Worm (Caenorhabditis elegans) whole organism, young adult: ENCODE data around the gene F20B6.4.

ENCODE experiments used
- B0336.3 ChIP-seq: fragments of 200-800 bp; sonication (Bioruptor generic); IDR thresholded peaks from 2 replicates; pipeline ENCODE4 v1.3.6; 2022; ENCODE audit warnings: missing genetic modification characterization, missing compliant biosample characterization
- F10E7.11 ChIP-seq: sonication (generic microtip); optimal IDR thresholded peaks from 2 replicates; lab custom pipeline; 2017; ENCODE audit warnings: mild to moderate bottlenecking, missing genetic modification characterization, moderate library complexity, missing compliant biosample characterization
- F23B12.7 ChIP-seq: sonication (generic microtip); optimal IDR thresholded peaks from 2 replicates; lab custom pipeline; 2017; ENCODE audit warnings: missing genetic modification characterization, mild to moderate bottlenecking, missing compliant biosample characterization, antibody characterized with exemption, moderate library complexity; ENCODE audit not compliant: insufficient read depth
- F37B4.10 ChIP-seq: fragments of 200-800 bp; sonication (Bioruptor generic); IDR thresholded peaks from 2 replicates; pipeline ENCODE4 v1.3.6; 2022; ENCODE audit warnings: missing genetic modification characterization, missing compliant biosample characterization
- F57C9.4 ChIP-seq: sonication (generic microtip); optimal IDR thresholded peaks from 2 replicates; lab custom pipeline; 2017; ENCODE audit warnings: mild to moderate bottlenecking, missing genetic modification characterization, missing compliant biosample characterization
- Y53F4B.3 ChIP-seq: fragments of 200-800 bp; sonication (Bioruptor generic); IDR thresholded peaks from 2 replicates; pipeline ENCODE4 v1.3.6; 2022; ENCODE audit warnings: missing genetic modification reagents, missing genetic modification characterization, missing compliant biosample characterization
- Y56A3A.18 ChIP-seq: fragments of 200-800 bp; sonication (Bioruptor generic); IDR thresholded peaks from 2 replicates; pipeline ENCODE4 v1.3.6; 2022; ENCODE audit warnings: missing genetic modification reagents, missing genetic modification characterization, missing compliant biosample characterization
- ZK185.1 ChIP-seq: sonication (generic microtip); optimal IDR thresholded peaks from 2 replicates; lab custom pipeline; 2016; ENCODE audit warnings: mild to moderate bottlenecking, missing genetic modification characterization, missing compliant biosample characterization; ENCODE audit not compliant: poor library complexity, severe bottlenecking
- aptf-3 ChIP-seq: fragments of 200-800 bp; sonication (Bioruptor generic); IDR thresholded peaks from 2 replicates; pipeline ENCODE4 v1.3.6; 2022; ENCODE audit warnings: missing genetic modification characterization, missing compliant biosample characterization
- atf-7 ChIP-seq: sonication (generic microtip); optimal IDR thresholded peaks from 2 replicates; lab custom pipeline; 2017; ENCODE audit warnings: mild to moderate bottlenecking, missing genetic modification characterization, missing compliant biosample characterization
- attf-5 ChIP-seq: fragments of 200-800 bp; sonication (Bioruptor generic); optimal IDR thresholded peaks from 2 replicates; lab custom pipeline; 2018; ENCODE audit warnings: mild to moderate bottlenecking, missing genetic modification characterization, missing compliant biosample characterization
- attf-6 ChIP-seq: fragments of 200-800 bp; sonication (Bioruptor generic); IDR thresholded peaks from 2 replicates; pipeline ENCODE4 v1.3.6; 2022; ENCODE audit warnings: missing genetic modification reagents, missing genetic modification characterization, missing compliant biosample characterization
- bed-1 ChIP-seq: fragments of 200-800 bp; sonication (Bioruptor generic); IDR thresholded peaks from 2 replicates; pipeline ENCODE4 v1.3.6; 2022; ENCODE audit warnings: missing genetic modification reagents, missing genetic modification characterization, missing compliant biosample characterization
- cebp-2 ChIP-seq: fragments of 200-800 bp; sonication (Bioruptor generic); IDR thresholded peaks from 2 replicates; pipeline ENCODE4 v1.3.6; 2022; ENCODE audit warnings: missing genetic modification characterization, missing compliant biosample characterization
- ceh-79 ChIP-seq: sonication (generic microtip); optimal IDR thresholded peaks from 2 replicates; lab custom pipeline; 2017; ENCODE audit warnings: mild to moderate bottlenecking, missing genetic modification characterization, missing compliant biosample characterization
- ceh-91 ChIP-seq: fragments of 200-800 bp; sonication (Bioruptor generic); IDR thresholded peaks from 2 replicates; pipeline ENCODE4 v1.3.6; 2022; ENCODE audit warnings: missing genetic modification reagents, missing genetic modification characterization, missing compliant biosample characterization
- dpff-1 ChIP-seq: sonication (generic microtip); optimal IDR thresholded peaks from 2 replicates; lab custom pipeline; 2017; ENCODE audit warnings: mild to moderate bottlenecking, missing genetic modification characterization, missing compliant biosample characterization
- dpl-1 ChIP-seq: fragments of 150-350 bp; optimal IDR thresholded peaks from 2 replicates; lab custom pipeline; 2014; ENCODE audit warnings: missing biosample characterization, missing genetic modification reagents, missing genetic modification characterization
- egl-18 ChIP-seq: fragments of 200-800 bp; sonication (Bioruptor generic); IDR thresholded peaks from 2 replicates; pipeline ENCODE4 v1.3.6; 2022; ENCODE audit warnings: missing genetic modification reagents, missing genetic modification characterization, missing compliant biosample characterization
- ets-4 ChIP-seq: fragments of 200-800 bp; sonication (Bioruptor generic); optimal IDR thresholded peaks from 2 replicates; lab custom pipeline; 2018; ENCODE audit warnings: mild to moderate bottlenecking, missing genetic modification characterization, missing compliant biosample characterization
- fkh-3 ChIP-seq: sonication (generic microtip); optimal IDR thresholded peaks from 2 replicates; lab custom pipeline; 2016; ENCODE audit warnings: mild to moderate bottlenecking, missing genetic modification characterization, missing compliant biosample characterization
- him-1 ChIP-seq: sonication (generic microtip); optimal IDR thresholded peaks from 2 replicates; lab custom pipeline; 2016; ENCODE audit warnings: missing genotype, missing genetic modification reagents, missing genetic modification characterization, missing compliant biosample characterization
- hlh-12 ChIP-seq: sonication (generic microtip); optimal IDR thresholded peaks from 2 replicates; lab custom pipeline; 2016; ENCODE audit warnings: missing genetic modification characterization, missing compliant biosample characterization
- hlh-26 ChIP-seq: fragments of 200-800 bp; sonication (Bioruptor generic); conservative IDR thresholded peaks from 2 replicates; pipeline ENCODE4 v1.3.6; 2022; ENCODE audit warnings: missing genetic modification reagents, missing genetic modification characterization, missing compliant biosample characterization
- hmg-20 ChIP-seq: fragments of 200-800 bp; sonication (Bioruptor generic); IDR thresholded peaks from 2 replicates; pipeline ENCODE4 v1.3.6; 2022; ENCODE audit warnings: missing genetic modification reagents, missing genetic modification characterization, missing compliant biosample characterization
- let-526 ChIP-seq: fragments of 200-800 bp; sonication (Bioruptor generic); IDR thresholded peaks from 2 replicates; pipeline ENCODE4 v1.3.6; 2022; ENCODE audit warnings: missing genetic modification reagents, missing genetic modification characterization, missing compliant biosample characterization
- lin-26 ChIP-seq: fragments of 200-800 bp; sonication (Bioruptor generic); IDR thresholded peaks from 2 replicates; pipeline ENCODE4 v1.3.6; 2022; ENCODE audit warnings: missing genetic modification reagents, missing genetic modification characterization, missing compliant biosample characterization
- lin-35 ChIP-seq, 3 experiments: fragments of 150-350 bp in 2 of 3; sonication (generic microtip) in 1 of 3; optimal IDR thresholded peaks; 2 replicates each; lab custom pipeline; 2014 to 2018; ENCODE audit warnings: missing biosample characterization in 3 of 3, missing genetic modification characterization in 3 of 3, missing genetic modification reagents in 3 of 3
- lin-40 ChIP-seq: sonication (generic microtip); optimal IDR thresholded peaks from 2 replicates; lab custom pipeline; 2016; ENCODE audit warnings: missing genetic modification characterization, mild to moderate bottlenecking, missing compliant biosample characterization, missing genotype, missing genetic modification reagents
- lsl-1 ChIP-seq: fragments of 200-800 bp; sonication (Bioruptor generic); optimal IDR thresholded peaks from 2 replicates; lab custom pipeline; 2018; ENCODE audit warnings: mild to moderate bottlenecking, missing genetic modification characterization, moderate library complexity, missing compliant biosample characterization
- lsy-27 ChIP-seq: sonication (generic microtip); optimal IDR thresholded peaks from 2 replicates; lab custom pipeline; 2017; ENCODE audit warnings: missing genetic modification characterization, mild to moderate bottlenecking, missing compliant biosample characterization, antibody characterized with exemption, missing genotype, borderline replicate concordance; ENCODE audit not compliant: insufficient read depth
- mel-28 ChIP-seq: sonication (generic microtip); optimal IDR thresholded peaks from 2 replicates; lab custom pipeline; 2016; ENCODE audit warnings: borderline replicate concordance, mild to moderate bottlenecking, missing genetic modification characterization, missing compliant biosample characterization
- mxl-1 ChIP-seq: sonication (generic microtip); optimal IDR thresholded peaks from 2 replicates; lab custom pipeline; 2016; ENCODE audit warnings: missing genetic modification characterization, missing compliant biosample characterization
- nfyb-1 ChIP-seq: fragments of 200-800 bp; sonication (Bioruptor generic); IDR thresholded peaks from 2 replicates; pipeline ENCODE4 v1.3.6; 2022; ENCODE audit warnings: missing genetic modification reagents, missing genetic modification characterization, missing compliant biosample characterization
- nhr-27 ChIP-seq: fragments of 200-800 bp; sonication (Bioruptor generic); optimal IDR thresholded peaks from 2 replicates; lab custom pipeline; 2018; ENCODE audit warnings: mild to moderate bottlenecking, missing genetic modification characterization, moderate library complexity, missing compliant biosample characterization
- rcor-1 ChIP-seq: fragments of 200-800 bp; sonication (Bioruptor generic); IDR thresholded peaks from 2 replicates; pipeline ENCODE4 v1.3.6; 2022; ENCODE audit warnings: missing genetic modification reagents, missing genetic modification characterization, missing compliant biosample characterization
- rpc-1 ChIP-seq, 2 experiments: fragments of 150-350 bp in 1 of 2; sonication (generic microtip) in 1 of 2; optimal IDR thresholded peaks; 2 replicates each; lab custom pipeline; 2014 to 2018; ENCODE audit warnings: missing biosample characterization in 1 of 2, missing genetic modification characterization in 1 of 2, missing genetic modification reagents in 1 of 2, missing genotype in 1 of 2
- sdz-38 ChIP-seq: sonication (generic microtip); optimal IDR thresholded peaks from 2 replicates; lab custom pipeline; 2016; ENCODE audit warnings: missing genotype, missing genetic modification characterization, missing compliant biosample characterization
- snpc-1.3 ChIP-seq: sonication (generic microtip); optimal IDR thresholded peaks from 2 replicates; lab custom pipeline; 2017; ENCODE audit warnings: missing genetic modification characterization, mild to moderate bottlenecking, missing compliant biosample characterization, antibody characterized with exemption, moderate library complexity, missing genotype, missing genetic modification reagents; ENCODE audit not compliant: insufficient read depth
- snpc-4 ChIP-seq, 5 experiments: fragments of 150-350 bp in 1 of 5; sonication (generic microtip) in 4 of 5; optimal IDR thresholded peaks; 2 replicates each; lab custom pipeline; 2014 to 2018; ENCODE audit warnings: missing genetic modification characterization in 5 of 5, missing biosample characterization in 3 of 5, antibody characterized with exemption in 2 of 5, mild to moderate bottlenecking in 2 of 5, missing compliant biosample characterization in 2 of 5, missing genotype in 2 of 5, moderate library complexity in 2 of 5, missing genetic modification reagents in 1 of 5
- somi-1 ChIP-seq: fragments of 200-800 bp; sonication (Bioruptor generic); optimal IDR thresholded peaks from 2 replicates; lab custom pipeline; 2018; ENCODE audit warnings: mild to moderate bottlenecking, missing genetic modification characterization, missing compliant biosample characterization
- sptf-2 ChIP-seq: fragments of 200-800 bp; sonication (Bioruptor generic); optimal IDR thresholded peaks from 2 replicates; lab custom pipeline; 2018; ENCODE audit warnings: mild to moderate bottlenecking, missing genetic modification characterization, missing compliant biosample characterization
- unc-130 ChIP-seq: sonication (generic microtip); optimal IDR thresholded peaks from 2 replicates; lab custom pipeline; 2016; ENCODE audit warnings: missing genetic modification reagents, missing genetic modification characterization, missing compliant biosample characterization
- zfh-2 ChIP-seq: fragments of 200-800 bp; sonication (Bioruptor generic); conservative IDR thresholded peaks from 2 replicates; pipeline ENCODE4 v1.3.6; 2022; ENCODE audit warnings: missing genetic modification reagents, missing genetic modification characterization, missing compliant biosample characterization
- ztf-3 ChIP-seq: fragments of 200-800 bp; sonication (Bioruptor generic); optimal IDR thresholded peaks from 2 replicates; lab custom pipeline; 2018; ENCODE audit warnings: mild to moderate bottlenecking, missing genetic modification characterization, missing compliant biosample characterization

The F20B6.4 gene

ce11 chrX:4222779-4223387 lies 26.6 kb upstream of the F20B6.4 start (continued):
- TF ChIP-seq sptf-2 (GFP tag; lab: Kevin White, UChicago): no peak
- no peak for TF ChIP-seq let-526
- TF ChIP-seq sdz-38: no peak
- no peak for TF ChIP-seq aptf-3 (GFP tag; lab: Robert Waterston, UW)
- peak; percentile 48 for TF ChIP-seq somi-1 (GFP tag; lab: Kevin White, UChicago)
- TF ChIP-seq hmg-20 (GFP tag; lab: Robert Waterston, UW): no peak
- TF ChIP-seq ceh-91 (GFP tag; lab: Robert Waterston, UW): no peak
- no peak for TF ChIP-seq dpl-1 (GFP tag; lab: Kevin White, UChicago)
- TF ChIP-seq ets-4 (GFP tag; lab: Kevin White, UChicago): no peak
- TF ChIP-seq nhr-27 (tag; lab: Kevin White, UChicago): no peak
- TF ChIP-seq ZK185.1 (tag; lab: Kevin White, UChicago): peak; percentile 25
- TF ChIP-seq atf-7 (tag; lab: Kevin White, UChicago): peak; percentile 60
- TF ChIP-seq F37B4.10: no peak
- no peak for TF ChIP-seq mxl-1 (tag; lab: Kevin White, UChicago)
- TF ChIP-seq hlh-26 (GFP tag; lab: Robert Waterston, UW): no peak
- no peak for TF ChIP-seq Y53F4B.3 (GFP tag; lab: Robert Waterston, UW)
- no peak for TF ChIP-seq snpc-1.3
- no peak for TF ChIP-seq fkh-3 (tag; lab: Kevin White, UChicago)
- TF ChIP-seq cebp-2 (GFP tag; lab: Robert Waterston, UW): no peak
- TF ChIP-seq rcor-1 (GFP tag; lab: Robert Waterston, UW): peak; percentile 45; the same call in 1 of the 2 replicates
- TF ChIP-seq nfyb-1 (GFP tag; lab: Robert Waterston, UW): peak; percentile 78
- peak; percentile 23 for TF ChIP-seq F57C9.4 (tag; lab: Kevin White, UChicago)
- TF ChIP-seq F10E7.11 (tag; lab: Kevin White, UChicago): peak; percentile 45
- peak; percentile 42 for TF ChIP-seq snpc-4 (GFP tag; optimal IDR thresholded peaks at IDR 0.05; lab: Kevin White, UChicago)
- peak in 3 of 4 experiments; percentile 40 to 73 (median 45) for TF ChIP-seq snpc-4 (tag; optimal IDR thresholded peaks at IDR 0.05; lab: Kevin White, UChicago)
- peak; percentile 65; the same call in 1 of the 2 replicates for TF ChIP-seq egl-18 (GFP tag; lab: Robert Waterston, UW)
- peak in 1 of 3 experiments; percentile 46 for TF ChIP-seq lin-35 (GFP tag; optimal IDR thresholded peaks at IDR 0.05; lab: Kevin White, UChicago)
- TF ChIP-seq attf-6 (GFP tag; lab: Robert Waterston, UW): no peak
- TF ChIP-seq mel-28 (tag; lab: Kevin White, UChicago): no peak
- TF ChIP-seq lin-26 (GFP tag; lab: Robert Waterston, UW): peak; percentile 21; the same call in 1 of the 2 replicates
- peak; percentile 46; the same call in 1 of the 2 replicates for TF ChIP-seq Y56A3A.18
- TF ChIP-seq lin-40 (tag; lab: Kevin White, UChicago): peak; percentile 96
- TF ChIP-seq zfh-2: peak; percentile 86
- no peak for TF ChIP-seq hlh-12 (tag; lab: Kevin White, UChicago)
- no peak for TF ChIP-seq him-1 (tag; lab: Kevin White, UChicago)
- no peak for TF ChIP-seq lsy-27
- peak; percentile 60 for TF ChIP-seq dpff-1 (tag; lab: Kevin White, UChicago)
- no peak for TF ChIP-seq ceh-79 (tag; lab: Kevin White, UChicago)
- peak; percentile 23 for TF ChIP-seq F23B12.7
- TF ChIP-seq attf-5 (GFP tag; lab: Kevin White, UChicago): peak; percentile 34
- TF ChIP-seq lsl-1 (GFP tag; lab: Kevin White, UChicago): no peak
- no peak for TF ChIP-seq bed-1 (GFP tag; lab: Robert Waterston, UW)
- no peak for TF ChIP-seq rpc-1 (optimal IDR thresholded peaks at IDR 0.05; lab: Kevin White, UChicago)
- TF ChIP-seq rpc-1 (tag; optimal IDR thresholded peaks at IDR 0.05; lab: Kevin White, UChicago): no peak
- TF ChIP-seq B0336.3: peak; percentile 94
- no peak for TF ChIP-seq unc-130 (GFP tag; lab: Kevin White, UChicago)
- TF ChIP-seq ztf-3 (GFP tag; lab: Kevin White, UChicago): peak; percentile 35
